Fruit fly (Drosophila melanogaster) whole organism, embryonic: ENCODE data around the gene mag.
A peak's percentile ranks its signal among the peaks of the same experiment; 100 is the strongest.

Source experiments
- CG30020 ChIP-seq: fragments of 200-800 bp; optimal IDR thresholded peaks from 2 replicates; lab custom pipeline; 2019; ENCODE audit warnings: missing biosample characterization, mild to moderate bottlenecking, missing genetic modification characterization, moderate library complexity
- CG33557 ChIP-seq: fragments of 200-800 bp; sonication (Bioruptor generic); optimal IDR thresholded peaks from 2 replicates; lab custom pipeline; 2019; ENCODE audit warnings: missing biosample characterization, mild to moderate bottlenecking, missing genetic modification characterization, moderate library complexity
- CG8944 ChIP-seq: fragments of 200-800 bp; sonication (Bioruptor generic); optimal IDR thresholded peaks from 3 replicates; lab custom pipeline; 2016; ENCODE audit warnings: missing biosample characterization, missing genetic modification characterization
- Rx ChIP-seq: fragments of 200-800 bp; sonication (Bioruptor generic); IDR thresholded peaks from 2 replicates; pipeline ENCODE4 v1.3.6; 2022; ENCODE audit warnings: missing biosample characterization, missing genetic modification characterization
- Ssrp ChIP-seq: fragments of 200-800 bp; sonication (Bioruptor generic); optimal IDR thresholded peaks from 2 replicates; lab custom pipeline; 2018; ENCODE audit warnings: missing biosample characterization, mild to moderate bottlenecking, missing genetic modification characterization, moderate library complexity
- pan ChIP-seq, 4 experiments: fragments of >200 bp in 3 of 4; fragments of 200-800 bp in 1 of 4; sonication (Bioruptor generic) in 1 of 4; optimal IDR thresholded peaks in 3 of 4; IDR thresholded peaks in 1 of 4; 2 replicates each; pipeline versions ENCODE4 v1.3.6 to Lab custom; 2017 to 2022; ENCODE audit warnings: missing biosample characterization in 2 of 4, missing genetic modification characterization in 2 of 4, mixed read lengths in 1 of 4

DNA sequence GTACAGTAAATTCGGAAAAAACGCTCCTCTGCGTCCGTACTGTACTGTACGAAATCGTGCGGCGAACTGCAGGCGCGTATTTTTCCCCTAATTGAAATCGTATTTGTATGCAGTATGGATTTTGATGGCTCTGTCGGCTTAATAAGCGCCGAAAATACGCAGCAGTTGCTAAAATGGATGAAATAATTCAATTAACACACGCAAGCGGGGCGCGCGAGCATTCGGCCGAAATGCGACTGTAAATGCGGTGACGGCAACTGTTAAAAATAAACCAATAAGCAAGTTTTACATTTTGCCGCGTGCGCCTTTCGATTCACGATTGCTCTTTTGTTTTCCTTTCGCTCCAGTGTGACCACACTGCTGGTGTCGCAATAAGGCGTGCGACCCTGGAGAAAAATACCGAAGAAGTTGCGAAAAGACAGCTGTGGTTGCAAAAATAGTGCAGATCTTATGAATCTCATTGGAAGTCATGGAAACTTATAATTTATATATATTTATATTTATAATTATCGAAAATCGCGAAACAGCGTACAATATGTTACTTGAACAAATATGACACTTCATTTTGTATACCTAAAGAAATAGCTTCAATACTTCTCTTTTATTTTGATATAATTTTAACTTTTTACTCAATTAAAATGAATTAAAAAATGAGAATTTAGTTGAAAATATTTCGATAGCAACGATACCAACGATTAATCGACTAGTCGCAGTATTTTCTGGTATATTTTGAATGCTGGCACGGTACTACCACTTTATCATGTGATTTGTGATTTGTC lies 12.7 kb downstream of the mag start, which contains the start of the genes CG32428 and CG5969:
- TF ChIP-seq CG8944 (GFP tag; lab: Kevin White, UChicago) (no peak), pan (optimal IDR thresholded peaks at IDR 0.05; lab: Kevin White, UChicago) (no peak), pan (GFP tag; optimal IDR thresholded peaks at IDR 0.05 in 1 of 2, IDR thresholded peaks at IDR 0.05 in 1 of 2) (peak in 1 of 2 experiments; percentile 77), Rx (GFP tag; lab: Robert Waterston, UW) (peak; percentile 49; the same call in 1 of the 2 replicates), CG30020 (tag; lab: Kevin White, UChicago) (peak; percentile 65), Ssrp (tag; lab: Kevin White, UChicago) (peak; percentile 28), CG33557 (GFP tag; lab: Kevin White, UChicago) (no peak)
